Worm (Caenorhabditis elegans): ENCODE results near the gene srv-12.

DNA sequence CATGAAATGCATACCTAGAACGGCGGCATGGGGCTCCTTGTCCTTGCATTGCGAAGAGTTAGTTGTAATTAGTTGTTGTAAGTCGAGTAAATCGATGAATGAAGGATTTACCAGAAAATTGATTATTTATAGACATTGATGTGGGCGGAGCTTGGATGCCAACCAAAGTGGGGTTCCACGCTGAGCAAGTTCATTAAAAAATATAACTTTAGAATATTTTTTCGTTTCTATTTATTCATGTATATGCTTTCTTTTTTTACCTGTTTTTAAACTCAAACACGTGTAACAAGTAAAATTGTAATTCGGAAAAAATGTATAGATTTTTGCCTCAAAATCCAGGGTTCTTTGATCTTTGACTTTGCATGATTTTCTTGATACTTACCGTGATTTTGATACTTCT is 25.9 kb downstream of the srv-12 start, which contains the start of gene gipc-2:
- no peak for TF ChIP-seq ztf-4 (tag; optimal IDR thresholded peaks at IDR 0.05)
- TF ChIP-seq lsy-2 (tag; optimal IDR thresholded peaks at IDR 0.05): no peak
- no peak for TF ChIP-seq ceh-16 (tag; optimal IDR thresholded peaks at IDR 0.05)
- TF ChIP-seq mdl-1 (tag; optimal IDR thresholded peaks at IDR 0.05): no peak
- no peak for TF ChIP-seq nhr-6 (tag; optimal IDR thresholded peaks at IDR 0.05)
- TF ChIP-seq skn-1 (tag; optimal IDR thresholded peaks at IDR 0.05): no peak
- no peak for TF ChIP-seq elt-3 (tag; optimal IDR thresholded peaks at IDR 0.05)
- no peak for TF ChIP-seq unc-39 (tag; optimal IDR thresholded peaks at IDR 0.05)

Data from whole organism, L2 larva.